Worm (Caenorhabditis elegans) whole organism, L2 larva: ENCODE data around the gene citk-2.

Experiments
- C34F6.9 ChIP-seq: fragments of 150-350 bp; optimal IDR thresholded peaks from 2 replicates; lab custom pipeline; 2014; ENCODE audit warnings: missing biosample characterization, missing genetic modification characterization
- ZK546.5 ChIP-seq: sonication (generic microtip); optimal IDR thresholded peaks from 2 replicates; lab custom pipeline; 2017; ENCODE audit warnings: missing biosample characterization, missing genetic modification characterization
- alr-1 ChIP-seq: fragments of 150-350 bp; optimal IDR thresholded peaks from 2 replicates; lab custom pipeline; 2014; ENCODE audit warnings: missing biosample characterization, missing genetic modification characterization
- ama-1 ChIP-seq: fragments of 150-350 bp; optimal IDR thresholded peaks from 2 replicates; lab custom pipeline; 2018; ENCODE audit warnings: inconsistent platforms
- blmp-1 ChIP-seq: sonication (generic microtip); optimal IDR thresholded peaks from 2 replicates; lab custom pipeline; 2017; ENCODE audit warnings: missing genetic modification characterization, mild to moderate bottlenecking, missing compliant biosample characterization, antibody characterized with exemption, moderate library complexity; ENCODE audit not compliant: insufficient read depth
- ceh-16 ChIP-seq: fragments of 150-350 bp; optimal IDR thresholded peaks from 2 replicates; lab custom pipeline; 2014; ENCODE audit warnings: missing biosample characterization, missing genetic modification characterization
- ceh-82 ChIP-seq: fragments of 150-350 bp; optimal IDR thresholded peaks from 2 replicates; lab custom pipeline; 2014; ENCODE audit warnings: missing biosample characterization, missing genetic modification characterization
- crh-2 ChIP-seq: sonication (generic microtip); optimal IDR thresholded peaks from 2 replicates; lab custom pipeline; 2017; ENCODE audit warnings: missing biosample characterization, missing genetic modification characterization
- egl-27 ChIP-seq: sonication (generic microtip); optimal IDR thresholded peaks from 3 replicates; lab custom pipeline; 2017; ENCODE audit warnings: missing biosample characterization, missing genetic modification reagents, missing genetic modification characterization
- fos-1 ChIP-seq: fragments of 150-350 bp; optimal IDR thresholded peaks from 2 replicates; lab custom pipeline; 2014; ENCODE audit warnings: missing biosample characterization, missing genetic modification characterization
- gmeb-1 ChIP-seq: fragments of 150-350 bp; optimal IDR thresholded peaks from 2 replicates; lab custom pipeline; 2014; ENCODE audit warnings: missing biosample characterization, missing genetic modification characterization
- lin-11 ChIP-seq: fragments of 150-350 bp; sonication (generic microtip); optimal IDR thresholded peaks from 2 replicates; lab custom pipeline; 2014; ENCODE audit warnings: missing biosample characterization, missing genetic modification characterization, inconsistent platforms, mixed read lengths
- lin-13 ChIP-seq: fragments of 150-350 bp; optimal IDR thresholded peaks from 2 replicates; lab custom pipeline; 2014; ENCODE audit warnings: missing biosample characterization, missing genetic modification reagents, missing genetic modification characterization
- lsy-2 ChIP-seq, 2 experiments: fragments of 150-350 bp in 1 of 2; sonication (generic microtip) in 1 of 2; optimal IDR thresholded peaks; 2 replicates each; lab custom pipeline; 2014 to 2017; ENCODE audit warnings: missing biosample characterization in 2 of 2, missing genetic modification characterization in 2 of 2
- mab-5 ChIP-seq: fragments of 150-350 bp; optimal IDR thresholded peaks from 2 replicates; lab custom pipeline; 2014; ENCODE audit warnings: missing biosample characterization, missing genetic modification characterization
- mdl-1 ChIP-seq, 2 experiments: fragments of 150-350 bp in 1 of 2; sonication (generic microtip) in 1 of 2; optimal IDR thresholded peaks; 2 replicates each; lab custom pipeline; 2017; ENCODE audit warnings: missing biosample characterization in 2 of 2, missing genetic modification characterization in 2 of 2
- nhr-10 ChIP-seq: sonication (generic microtip); optimal IDR thresholded peaks from 2 replicates; lab custom pipeline; 2017; ENCODE audit warnings: missing biosample characterization, missing genetic modification characterization
- nhr-11 ChIP-seq: fragments of 150-350 bp; optimal IDR thresholded peaks from 2 replicates; lab custom pipeline; 2014; ENCODE audit warnings: missing biosample characterization, missing genetic modification characterization
- nhr-12 ChIP-seq: fragments of 150-350 bp; optimal IDR thresholded peaks from 2 replicates; lab custom pipeline; 2014; ENCODE audit warnings: missing biosample characterization, missing genetic modification characterization
- nhr-129 ChIP-seq: fragments of 150-350 bp; optimal IDR thresholded peaks from 2 replicates; lab custom pipeline; 2014; ENCODE audit warnings: missing biosample characterization, missing genetic modification characterization
- nhr-21 ChIP-seq: fragments of 150-350 bp; optimal IDR thresholded peaks from 2 replicates; lab custom pipeline; 2014; ENCODE audit warnings: missing biosample characterization, missing genetic modification characterization
- nhr-23 ChIP-seq: fragments of 150-350 bp; optimal IDR thresholded peaks from 2 replicates; lab custom pipeline; 2014; ENCODE audit warnings: missing biosample characterization, missing genetic modification reagents, missing genetic modification characterization
- nhr-237 ChIP-seq: fragments of 150-350 bp; optimal IDR thresholded peaks from 2 replicates; lab custom pipeline; 2014; ENCODE audit warnings: missing biosample characterization, missing genetic modification characterization
- nhr-25 ChIP-seq: fragments of 150-350 bp; sonication (generic microtip); optimal IDR thresholded peaks from 3 replicates; lab custom pipeline; 2014; ENCODE audit warnings: missing biosample characterization, missing genetic modification characterization
- nhr-77 ChIP-seq: fragments of 150-350 bp; optimal IDR thresholded peaks from 2 replicates; lab custom pipeline; 2014; ENCODE audit warnings: missing biosample characterization, missing genetic modification characterization
- sem-4 ChIP-seq: fragments of 150-350 bp; optimal IDR thresholded peaks from 2 replicates; lab custom pipeline; 2014; ENCODE audit warnings: missing biosample characterization, missing genetic modification reagents, missing genetic modification characterization
- sma-3 ChIP-seq: sonication (generic microtip); optimal IDR thresholded peaks from 2 replicates; lab custom pipeline; 2016; ENCODE audit warnings: missing genetic modification reagents, missing genetic modification characterization, missing compliant biosample characterization
- snpc-4 ChIP-seq: fragments of 150-350 bp; optimal IDR thresholded peaks from 2 replicates; lab custom pipeline; 2014; ENCODE audit warnings: missing biosample characterization, missing genetic modification characterization
- unc-39 ChIP-seq: fragments of 150-350 bp; optimal IDR thresholded peaks from 2 replicates; lab custom pipeline; 2014; ENCODE audit warnings: missing biosample characterization, missing genetic modification characterization
- unc-55 ChIP-seq: fragments of 150-350 bp; sonication (generic microtip); optimal IDR thresholded peaks from 3 replicates; lab custom pipeline; 2014; ENCODE audit warnings: missing biosample characterization, missing genetic modification reagents, missing genetic modification characterization
- unc-62 ChIP-seq: fragments of 150-350 bp; optimal IDR thresholded peaks from 2 replicates; lab custom pipeline; 2014; ENCODE audit warnings: missing biosample characterization, missing genetic modification reagents, missing genetic modification characterization
- ztf-1 ChIP-seq: fragments of 200-800 bp; sonication (Bioruptor generic); conservative IDR thresholded peaks from 2 replicates; pipeline ENCODE4 v1.3.6; 2022; ENCODE audit warnings: missing genetic modification characterization, missing compliant biosample characterization
- ztf-4 ChIP-seq: fragments of 150-350 bp; optimal IDR thresholded peaks from 2 replicates; lab custom pipeline; 2014; ENCODE audit warnings: missing biosample characterization, missing genetic modification characterization

The citk-2 gene

DNA sequence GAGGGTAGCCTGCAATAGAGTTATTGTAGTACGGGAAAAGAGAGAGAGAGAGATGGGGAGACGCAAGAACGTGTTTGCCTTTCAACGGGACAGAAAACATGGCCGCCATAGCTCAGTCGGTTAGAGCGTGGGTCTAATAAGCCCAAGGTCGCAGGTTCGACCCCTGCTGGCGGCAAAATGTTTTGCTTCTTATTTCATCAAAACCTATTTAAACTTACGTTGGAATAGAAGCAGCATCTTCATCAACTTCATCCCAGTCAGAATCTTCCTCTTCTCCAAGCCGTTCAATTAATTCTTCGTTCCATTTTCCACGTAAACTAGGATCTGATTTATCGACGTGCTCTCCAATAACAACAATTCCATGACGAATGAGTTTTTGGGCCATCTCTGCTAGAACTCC lies 33.3 kb downstream of the citk-2 start (continued):
- no peak for TF ChIP-seq unc-62

- TF ChIP-seq sem-4 (tag; lab: Kevin White, UChicago) (no peak), snpc-4 (no peak), ZK546.5 (tag; lab: Kevin White, UChicago) (no peak), mab-5 (tag; lab: Kevin White, UChicago) (no peak), lin-11 (tag; lab: Kevin White, UChicago) (no peak), nhr-25 (tag; lab: Kevin White, UChicago) (no peak), sma-3 (GFP tag; lab: Kevin White, UChicago) (no peak), nhr-10 (tag; lab: Kevin White, UChicago) (no peak), nhr-21 (tag; lab: Kevin White, UChicago) (no peak), fos-1 (tag; lab: Kevin White, UChicago) (no peak), unc-39 (tag; lab: Kevin White, UChicago) (no peak), gmeb-1 (tag; lab: Kevin White, UChicago) (no peak), mdl-1 (tag; optimal IDR thresholded peaks at IDR 0.05; lab: Kevin White, UChicago) (no peak), ztf-4 (tag; lab: Kevin White, UChicago) (no peak), nhr-12 (tag; lab: Kevin White, UChicago) (no peak), blmp-1 (tag; lab: Kevin White, UChicago) (no peak), lin-13 (GFP tag; lab: Kevin White, UChicago) (no peak), crh-2 (no peak)
Measured at ce11 chrII:5033935-5034334, 34.6 kb downstream of the citk-2 start, which contains the start of gene F33G12.3. TSS of gene F33G12.3 (minus strand) at chrII:5034035.

DNA sequence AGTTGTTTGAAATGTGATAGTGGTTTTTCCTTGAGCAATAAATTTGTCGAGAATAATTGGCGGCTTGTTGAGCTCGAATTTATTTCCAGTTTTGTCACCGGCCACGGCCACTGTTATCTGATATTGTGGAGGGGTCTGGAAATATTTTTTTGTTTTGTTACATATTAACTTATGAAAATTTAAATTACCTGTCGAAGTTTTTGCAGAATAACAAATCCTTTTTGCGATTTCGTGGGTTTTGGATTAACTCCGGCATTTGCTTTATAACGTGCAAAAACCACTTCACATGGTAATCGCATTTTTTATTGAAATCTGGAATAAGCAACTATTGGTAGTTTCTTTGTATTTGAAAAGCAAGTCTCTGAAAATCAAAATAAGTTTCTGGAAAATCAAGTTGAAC lies 36.8 kb downstream of the citk-2 start, which contains the start of gene lrr-1:
Gene lrr-1, minus strand, starts transcription at position 312 of the 400 bp plus-strand sequence.
- TF ChIP-seq unc-62 (no peak), lin-11 (tag; lab: Kevin White, UChicago) (no peak), nhr-77 (tag; lab: Kevin White, UChicago) (no peak), ceh-82 (tag; lab: Kevin White, UChicago) (no peak), nhr-23 (tag; lab: Kevin White, UChicago) (no peak), nhr-237 (no peak), ceh-16 (tag; lab: Kevin White, UChicago) (no peak), alr-1 (tag; lab: Kevin White, UChicago) (no peak)

DNA sequence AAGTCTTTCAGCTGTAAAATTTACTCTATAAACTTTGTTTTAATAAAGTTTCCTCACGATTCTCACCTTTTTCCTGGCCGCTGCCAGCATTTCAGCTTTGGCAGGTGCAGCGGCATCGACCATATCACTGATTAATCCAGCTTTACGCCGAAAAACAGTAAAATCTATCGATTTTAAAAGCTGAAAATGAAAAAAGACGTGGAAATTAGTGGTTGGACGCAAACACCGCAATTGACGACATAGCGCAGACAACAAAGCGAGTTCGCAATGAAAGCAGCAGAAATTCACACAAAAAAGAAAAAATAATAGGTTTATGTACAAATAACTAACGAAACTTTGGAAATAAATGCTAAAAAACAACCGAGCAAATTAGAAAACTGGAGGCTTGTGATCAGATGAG lies 40.6 kb downstream of the citk-2 start, which contains the start of gene golg-2:
Gene golg-2, minus strand, starts transcription at position 180 of the 400 bp plus-strand sequence.
- TF ChIP-seq ama-1 (no peak), C34F6.9 (tag; lab: Kevin White, UChicago) (peak; percentile 28), crh-2 (peak; percentile 34), nhr-129 (tag; lab: Kevin White, UChicago) (peak; percentile 19), lsy-2 (tag; optimal IDR thresholded peaks at IDR 0.05; lab: Kevin White, UChicago) (peak in 1 of 2 experiments; percentile 50), egl-27 (tag; lab: Kevin White, UChicago) (no peak), unc-55 (GFP tag; lab: Kevin White, UChicago) (peak; percentile 13)

DNA sequence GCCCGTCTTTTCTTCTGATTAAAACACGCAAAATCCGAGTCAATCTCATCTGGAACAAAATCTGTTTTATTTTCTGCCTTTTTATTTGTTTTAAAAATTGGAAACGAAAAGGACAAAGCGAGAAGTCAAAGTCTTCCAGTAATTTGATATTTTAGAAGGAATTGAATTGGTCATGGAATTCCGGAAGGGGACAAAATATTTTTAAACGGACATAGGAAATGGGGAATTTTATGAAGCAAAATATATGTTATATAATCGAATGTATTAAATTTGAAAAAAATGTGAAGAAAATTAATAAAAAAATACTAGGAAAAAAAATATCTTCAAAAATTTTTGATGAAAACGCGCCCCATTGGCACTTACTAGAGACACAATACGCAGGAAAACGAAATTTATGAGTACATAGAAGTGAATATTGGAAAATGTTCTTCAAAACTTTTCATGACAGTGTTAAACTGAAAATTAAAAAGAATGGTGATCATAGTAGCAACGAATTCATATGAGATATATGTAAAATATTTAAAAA lies 41.4 kb downstream of the citk-2 start, which contains the start of gene F33G12.7:
Gene F33G12.7, minus strand, starts transcription at position 51 of the 526 bp plus-strand sequence.
- TF ChIP-seq C34F6.9 (tag; lab: Kevin White, UChicago) = peak; percentile 5
- peak in 1 of 2 experiments; percentile 7 for TF ChIP-seq lsy-2 (tag; optimal IDR thresholded peaks at IDR 0.05; lab: Kevin White, UChicago)
- no peak for TF ChIP-seq nhr-11 (tag; lab: Kevin White, UChicago)
- TF ChIP-seq unc-55 (GFP tag; lab: Kevin White, UChicago) = peak; percentile 15
- TF ChIP-seq alr-1 (tag; lab: Kevin White, UChicago) = no peak
- TF ChIP-seq ztf-1 (GFP tag; lab: Robert Waterston, UW) = no peak
- no peak for TF ChIP-seq fos-1 (tag; lab: Kevin White, UChicago)
- TF ChIP-seq ceh-82 (tag; lab: Kevin White, UChicago) = no peak
